Fruit fly (Drosophila melanogaster) whole organism, pupa: ENCODE measurements around the gene Toll-4.
A peak's percentile ranks its signal among the peaks of the same experiment; 100 is the strongest.

Source experiments
- CG10348 ChIP-seq: fragments of 200-800 bp; sonication (Bioruptor generic); IDR thresholded peaks from 2 replicates; pipeline ENCODE4 v1.3.6; 2022; ENCODE audit warnings: missing biosample characterization, missing genetic modification characterization
- CG12605 ChIP-seq: fragments of 200-800 bp; sonication (Bioruptor generic); IDR thresholded peaks from 2 replicates; pipeline ENCODE4 v1.3.6; 2022; ENCODE audit warnings: missing biosample characterization, missing genetic modification characterization
- CG13204 ChIP-seq: fragments of 200-800 bp; sonication (Bioruptor generic); optimal IDR thresholded peaks from 2 replicates; lab custom pipeline; 2018; ENCODE audit warnings: missing biosample characterization, mild to moderate bottlenecking, missing genetic modification characterization, moderate library complexity
- CG14655 ChIP-seq: fragments of 200-800 bp; sonication (Bioruptor generic); optimal IDR thresholded peaks from 3 replicates; lab custom pipeline; 2017; ENCODE audit warnings: mild to moderate bottlenecking, missing biosample characterization, missing genetic modification reagents, missing genetic modification characterization
- CG15710 ChIP-seq: fragments of 200-800 bp; sonication (Bioruptor generic); optimal IDR thresholded peaks from 2 replicates; lab custom pipeline; 2018; ENCODE audit warnings: missing biosample characterization, mild to moderate bottlenecking, missing genetic modification characterization, moderate library complexity
- CG17806 ChIP-seq: fragments of 200-800 bp; sonication (Bioruptor generic); optimal IDR thresholded peaks from 2 replicates; lab custom pipeline; 2018; ENCODE audit warnings: missing biosample characterization, mild to moderate bottlenecking, missing genetic modification characterization, moderate library complexity
- CG32121 ChIP-seq: fragments of 200-800 bp; sonication (Bioruptor generic); IDR thresholded peaks from 2 replicates; pipeline ENCODE4 v1.3.6; 2022; ENCODE audit warnings: missing biosample characterization, missing genetic modification characterization
- CG34367 ChIP-seq: fragments of 200-800 bp; sonication (Bioruptor generic); optimal IDR thresholded peaks from 2 replicates; lab custom pipeline; 2018; ENCODE audit warnings: missing biosample characterization, mild to moderate bottlenecking, missing genetic modification characterization
- CG4496 ChIP-seq: fragments of 200-800 bp; sonication (Bioruptor generic); IDR thresholded peaks from 3 replicates; pipeline ENCODE4 v1.3.6; 2022; ENCODE audit warnings: missing biosample characterization, missing genetic modification characterization
- CG8159 ChIP-seq: fragments of 200-800 bp; sonication (Bioruptor generic); optimal IDR thresholded peaks from 3 replicates; lab custom pipeline; 2018; ENCODE audit warnings: missing biosample characterization, mild to moderate bottlenecking, missing genetic modification characterization, moderate library complexity
- CG8301 ChIP-seq: fragments of 200-800 bp; sonication (Bioruptor generic); optimal IDR thresholded peaks from 2 replicates; lab custom pipeline; 2018; ENCODE audit warnings: missing biosample characterization, mild to moderate bottlenecking, missing genetic modification characterization
- CG9948 ChIP-seq: fragments of 200-800 bp; sonication (Bioruptor generic); optimal IDR thresholded peaks from 2 replicates; lab custom pipeline; 2018; ENCODE audit warnings: missing biosample characterization, mild to moderate bottlenecking, missing genetic modification characterization, moderate library complexity
- D1 ChIP-seq: fragments of 200-800 bp; sonication (Bioruptor generic); optimal IDR thresholded peaks from 2 replicates; lab custom pipeline; 2018; ENCODE audit warnings: missing biosample characterization, mild to moderate bottlenecking, missing genetic modification characterization, moderate library complexity
- EcR ChIP-seq: fragments of 200-800 bp; sonication (Bioruptor generic); optimal IDR thresholded peaks from 3 replicates; lab custom pipeline; 2019; ENCODE audit warnings: missing biosample characterization, missing genetic modification characterization, mild to moderate bottlenecking, moderate library complexity, missing genetic modification reagents
- Ets98B ChIP-seq: fragments of 200-800 bp; sonication (Bioruptor generic); IDR thresholded peaks from 2 replicates; pipeline ENCODE4 v1.3.6; 2022; ENCODE audit warnings: missing biosample characterization, missing genetic modification characterization
- Pif1A ChIP-seq: fragments of 200-800 bp; sonication (Bioruptor generic); optimal IDR thresholded peaks from 3 replicates; lab custom pipeline; 2016; ENCODE audit warnings: missing biosample characterization, missing genetic modification characterization
- Pif1B ChIP-seq: fragments of 200-800 bp; sonication (Bioruptor generic); optimal IDR thresholded peaks from 3 replicates; lab custom pipeline; 2016; ENCODE audit warnings: missing biosample characterization, missing genetic modification characterization
- Snoo ChIP-seq: fragments of 200-800 bp; sonication (Bioruptor generic); optimal IDR thresholded peaks from 3 replicates; lab custom pipeline; 2017; ENCODE audit warnings: missing biosample characterization, mild to moderate bottlenecking, missing genetic modification characterization, inconsistent platforms
- fd96Ca ChIP-seq: fragments of 200-800 bp; sonication (Bioruptor generic); IDR thresholded peaks from 3 replicates; pipeline ENCODE4 v1.3.6; 2022; ENCODE audit warnings: missing biosample characterization, missing genetic modification characterization
- gl ChIP-seq: fragments of 200-800 bp; sonication (Bioruptor generic); optimal IDR thresholded peaks from 2 replicates; lab custom pipeline; 2018; ENCODE audit warnings: missing biosample characterization, mild to moderate bottlenecking, missing genetic modification characterization
- rn ChIP-seq: fragments of 200-800 bp; sonication (Bioruptor generic); IDR thresholded peaks from 2 replicates; pipeline ENCODE4 v1.3.6; 2022; ENCODE audit warnings: missing biosample characterization, missing genetic modification characterization

Toll-4 gene

DNA sequence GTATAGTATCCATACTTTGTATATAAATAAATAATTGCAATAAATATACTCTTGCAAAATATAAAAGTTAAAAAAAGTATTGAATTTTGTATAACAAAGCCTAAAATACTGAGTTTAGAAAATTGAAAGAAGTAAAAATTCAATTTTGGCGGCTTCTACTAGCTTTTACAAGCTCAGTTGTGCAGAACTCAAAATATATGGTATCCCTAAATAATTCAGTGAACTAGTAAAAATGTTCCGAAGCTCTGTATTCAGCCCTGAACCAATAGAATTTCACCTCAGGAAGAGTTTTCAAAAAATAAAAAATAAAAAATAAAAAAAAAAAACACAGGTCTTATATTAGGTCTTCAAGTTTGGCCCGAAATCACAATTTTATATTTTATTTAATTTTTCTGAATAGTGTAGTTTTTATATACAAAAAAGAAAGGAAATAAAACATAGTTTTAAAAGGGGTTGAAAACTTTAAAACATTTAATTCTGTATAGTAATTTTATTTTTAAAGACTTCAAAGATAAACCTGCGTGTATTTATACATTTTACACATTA, 5.7 kb downstream of the Toll-4 start:
- no peak for TF ChIP-seq CG34367 (tag; lab: Kevin White, UChicago)
- no peak for TF ChIP-seq CG8159 (tag; lab: Kevin White, UChicago)
- no peak for TF ChIP-seq Pif1A (GFP tag; lab: Kevin White, UChicago)

dm6 chr2L:9097263-9097662, 13.4 kb downstream of the Toll-4 start, which contains the start of gene CG31609:
Gene CG31609, plus strand, starts transcription at chr2L:9097563.
- TF ChIP-seq CG9948 (tag; lab: Kevin White, UChicago) (no peak), CG4496 (no peak), D1 (no peak), Pif1B (GFP tag; lab: Kevin White, UChicago) (no peak), gl (tag; lab: Kevin White, UChicago) (no peak), CG8159 (tag; lab: Kevin White, UChicago) (no peak), CG13204 (no peak), CG17806 (tag; lab: Kevin White, UChicago) (no peak), CG32121 (GFP tag; lab: Robert Waterston, UW) (no peak), CG14655 (GFP tag; lab: Kevin White, UChicago) (no peak), CG12605 (no peak), Snoo (tag; lab: Kevin White, UChicago) (no peak), rn (GFP tag; lab: Robert Waterston, UW) (no peak), EcR (no peak), Ets98B (GFP tag; lab: Robert Waterston, UW) (no peak), fd96Ca (GFP tag; lab: Robert Waterston, UW) (no peak)

dm6 chr2L:9111514-9111913, 27.6 kb downstream of the Toll-4 start, which contains the start of gene Or30a:
Gene Or30a, plus strand, starts transcription at chr2L:9111814.
- TF ChIP-seq CG12605, result no peak
- no peak for TF ChIP-seq CG8301 (tag; lab: Kevin White, UChicago)
- TF ChIP-seq EcR, result no peak
- TF ChIP-seq CG34367 (tag; lab: Kevin White, UChicago), result no peak
- TF ChIP-seq CG4496, result no peak
- no peak for TF ChIP-seq CG9948 (tag; lab: Kevin White, UChicago)
- no peak for TF ChIP-seq Snoo (tag; lab: Kevin White, UChicago)
- no peak for TF ChIP-seq CG32121 (GFP tag; lab: Robert Waterston, UW)
- TF ChIP-seq CG17806 (tag; lab: Kevin White, UChicago), result no peak
- no peak for TF ChIP-seq CG13204
- no peak for TF ChIP-seq Pif1A (GFP tag; lab: Kevin White, UChicago)
- TF ChIP-seq CG14655 (GFP tag; lab: Kevin White, UChicago), result no peak

dm6 chr2L:9120475-9121309, 36.8 kb downstream of the Toll-4 start:
- TF ChIP-seq CG13204 (no peak), CG10348 (GFP tag; lab: Robert Waterston, UW) (no peak), CG9948 (tag; lab: Kevin White, UChicago) (no peak), fd96Ca (GFP tag; lab: Robert Waterston, UW) (no peak), Pif1B (GFP tag; lab: Kevin White, UChicago) (no peak), CG8301 (tag; lab: Kevin White, UChicago) (no peak), CG32121 (GFP tag; lab: Robert Waterston, UW) (no peak), Snoo (tag; lab: Kevin White, UChicago) (no peak), rn (GFP tag; lab: Robert Waterston, UW) (no peak), CG8159 (tag; lab: Kevin White, UChicago) (no peak), CG34367 (tag; lab: Kevin White, UChicago) (no peak), CG15710 (tag; lab: Kevin White, UChicago) (no peak), Ets98B (GFP tag; lab: Robert Waterston, UW) (no peak)
- TF ChIP-seq, all 21 proteins: peak for 0

- TF ChIP-seq CG12605, result 0 out of 2 replicates have a peak, but pooled peaks have one; percentile 14
- TF ChIP-seq Ets98B (GFP tag; lab: Robert Waterston, UW), result no peak
- TF ChIP-seq, all 21 proteins: peak for 1
These were observed 38.5 kb downstream of the Toll-4 start for dm6 chr2L:9122371-9122770.

dm6 chr2L:9123707-9124106, 39.8 kb downstream of the Toll-4 start:
- TF ChIP-seq gl (tag; lab: Kevin White, UChicago) (no peak), CG13204 (no peak), D1 (no peak), CG8301 (tag; lab: Kevin White, UChicago) (no peak), CG4496 (no peak), CG15710 (tag; lab: Kevin White, UChicago) (no peak), Pif1A (GFP tag; lab: Kevin White, UChicago) (no peak), fd96Ca (GFP tag; lab: Robert Waterston, UW) (no peak), CG10348 (GFP tag; lab: Robert Waterston, UW) (no peak), Pif1B (GFP tag; lab: Kevin White, UChicago) (no peak), Snoo (tag; lab: Kevin White, UChicago) (no peak), CG12605 (no peak), rn (GFP tag; lab: Robert Waterston, UW) (no peak), CG32121 (GFP tag; lab: Robert Waterston, UW) (no peak), CG34367 (tag; lab: Kevin White, UChicago) (no peak), EcR (no peak), CG14655 (GFP tag; lab: Kevin White, UChicago) (no peak), Ets98B (GFP tag; lab: Robert Waterston, UW) (no peak), CG9948 (tag; lab: Kevin White, UChicago) (no peak)
